Fruit fly (Drosophila melanogaster) whole organism, embryonic: ENCODE data around the gene CG13126.
A peak's percentile ranks its signal among the peaks of the same experiment; 100 is the strongest.

Experiments
- CG10431 ChIP-seq: fragments of 200-800 bp; sonication (Bioruptor generic); optimal IDR thresholded peaks from 3 replicates; lab custom pipeline; 2018; ENCODE audit warnings: missing biosample characterization, mild to moderate bottlenecking, missing genetic modification characterization
- CG11504 ChIP-seq: fragments of 200-800 bp; sonication (Bioruptor generic); optimal IDR thresholded peaks from 3 replicates; lab custom pipeline; 2019; ENCODE audit warnings: missing biosample characterization, mild to moderate bottlenecking, missing genetic modification characterization, moderate library complexity
- CG11560 ChIP-seq: fragments of 200-800 bp; sonication (Bioruptor generic); IDR thresholded peaks from 3 replicates; pipeline ENCODE4 v1.3.6; 2022; ENCODE audit warnings: missing biosample characterization, missing genetic modification characterization
- CG13894 ChIP-seq: fragments of 200-800 bp; sonication (Bioruptor generic); optimal IDR thresholded peaks from 3 replicates; lab custom pipeline; 2018; ENCODE audit warnings: missing biosample characterization, mild to moderate bottlenecking, missing genetic modification characterization, moderate library complexity
- CG14050 ChIP-seq: fragments of 200-800 bp; sonication (Bioruptor generic); IDR thresholded peaks from 3 replicates; pipeline ENCODE4 v1.3.6; 2022; ENCODE audit warnings: missing biosample characterization, missing genetic modification characterization
- CG14667 ChIP-seq: fragments of 200-800 bp; sonication (Bioruptor generic); IDR thresholded peaks from 2 replicates; pipeline ENCODE4 v1.3.6; 2022; ENCODE audit warnings: missing biosample characterization, missing genetic modification characterization
- CG17802 ChIP-seq: fragments of 200-800 bp; sonication (Bioruptor generic); optimal IDR thresholded peaks from 2 replicates; lab custom pipeline; 2018; ENCODE audit warnings: missing biosample characterization, mild to moderate bottlenecking, missing genetic modification characterization, moderate library complexity
- CG1832 ChIP-seq: fragments of 200-800 bp; sonication (Bioruptor generic); optimal IDR thresholded peaks from 2 replicates; lab custom pipeline; 2017; ENCODE audit warnings: missing biosample characterization, mild to moderate bottlenecking, missing genetic modification characterization, inconsistent platforms
- CG18599 ChIP-seq: fragments of 200-800 bp; sonication (Bioruptor generic); optimal IDR thresholded peaks from 3 replicates; lab custom pipeline; 2017; ENCODE audit warnings: missing biosample characterization, missing genetic modification characterization, mild to moderate bottlenecking, moderate library complexity, missing genetic modification reagents
- CG30403 ChIP-seq: fragments of 200-800 bp; sonication (Bioruptor generic); optimal IDR thresholded peaks from 3 replicates; lab custom pipeline; 2016; ENCODE audit warnings: missing biosample characterization, missing genetic modification characterization
- CG31224 ChIP-seq: fragments of 200-800 bp; sonication (Bioruptor generic); IDR thresholded peaks from 2 replicates; pipeline ENCODE4 v1.3.6; 2022; ENCODE audit warnings: missing biosample characterization, missing genetic modification characterization
- CG34224 ChIP-seq: fragments of 200-800 bp; sonication (Bioruptor generic); IDR thresholded peaks from 3 replicates; pipeline ENCODE4 v1.3.6; 2022; ENCODE audit warnings: missing biosample characterization, missing genetic modification characterization; ENCODE audit not compliant: partially characterized antibody
- CG34376 ChIP-seq: fragments of 200-800 bp; sonication (Bioruptor generic); optimal IDR thresholded peaks from 2 replicates; lab custom pipeline; 2018; ENCODE audit warnings: missing biosample characterization, mild to moderate bottlenecking, missing genetic modification characterization
- CG4328 ChIP-seq: fragments of 200-800 bp; sonication (Bioruptor generic); optimal IDR thresholded peaks from 3 replicates; lab custom pipeline; 2017; ENCODE audit warnings: missing biosample characterization, missing genetic modification reagents, missing genetic modification characterization
- CG4404 ChIP-seq: fragments of 200-800 bp; sonication (Bioruptor generic); IDR thresholded peaks from 2 replicates; pipeline ENCODE4 v1.3.6; 2022; ENCODE audit warnings: missing biosample characterization, missing genetic modification characterization
- E2f1 ChIP-seq: fragments of 200-800 bp; sonication (Bioruptor generic); IDR thresholded peaks from 2 replicates; pipeline ENCODE4 v1.3.6; 2022; ENCODE audit warnings: missing biosample characterization, missing genetic modification characterization
- Hmx ChIP-seq: fragments of 200-800 bp; sonication (Bioruptor generic); optimal IDR thresholded peaks from 2 replicates; lab custom pipeline; 2016; ENCODE audit warnings: missing biosample characterization, missing genetic modification characterization
- MBD-R2 ChIP-seq: fragments of 200-800 bp; sonication (Bioruptor generic); IDR thresholded peaks from 2 replicates; pipeline ENCODE4 v1.3.6; 2022; ENCODE audit warnings: missing biosample characterization, missing genetic modification characterization
- Mad ChIP-seq: fragments of 200-800 bp; sonication (Bioruptor generic); optimal IDR thresholded peaks from 2 replicates; lab custom pipeline; 2016; ENCODE audit warnings: missing biosample characterization, missing genetic modification characterization
- NfI ChIP-seq: fragments of 200-800 bp; sonication (Bioruptor generic); optimal IDR thresholded peaks from 3 replicates; lab custom pipeline; 2018; ENCODE audit warnings: missing biosample characterization, mild to moderate bottlenecking, missing genetic modification characterization, moderate library complexity
- Oli ChIP-seq: fragments of 200-800 bp; sonication (Bioruptor generic); optimal IDR thresholded peaks from 2 replicates; lab custom pipeline; 2018; ENCODE audit warnings: missing biosample characterization, mild to moderate bottlenecking, missing genetic modification characterization, moderate library complexity
- Poxn ChIP-seq: fragments of 200-800 bp; sonication (Bioruptor generic); IDR thresholded peaks from 2 replicates; pipeline ENCODE4 v1.3.6; 2022; ENCODE audit warnings: missing biosample characterization, missing genetic modification characterization
- Taf1 ChIP-seq: fragments of 200-800 bp; sonication (Bioruptor generic); IDR thresholded peaks from 2 replicates; pipeline ENCODE4 v1.3.6; 2022; ENCODE audit warnings: missing biosample characterization, missing genetic modification characterization
- ab ChIP-seq: fragments of 200-800 bp; sonication (Bioruptor generic); optimal IDR thresholded peaks from 2 replicates; lab custom pipeline; 2016; ENCODE audit warnings: missing biosample characterization, missing genetic modification characterization
- bigmax ChIP-seq: fragments of 200-800 bp; sonication (Bioruptor generic); optimal IDR thresholded peaks from 2 replicates; lab custom pipeline; 2018; ENCODE audit warnings: missing biosample characterization, mild to moderate bottlenecking, missing genetic modification characterization
- br ChIP-seq: fragments of >200 bp; optimal IDR thresholded peaks from 2 replicates; lab custom pipeline; 2017
- ci ChIP-seq: fragments of 200-800 bp; sonication (Bioruptor generic); IDR thresholded peaks from 3 replicates; pipeline ENCODE4 v1.3.6; 2022; ENCODE audit warnings: missing biosample characterization, missing genetic modification characterization
- da ChIP-seq: fragments of 200-800 bp; sonication (Bioruptor generic); optimal IDR thresholded peaks from 2 replicates; lab custom pipeline; 2016; ENCODE audit warnings: missing biosample characterization, missing genetic modification characterization
- dpn ChIP-seq, 2 experiments: fragments of 200-800 bp; sonication (Bioruptor generic); optimal IDR thresholded peaks; 3 replicates each; lab custom pipeline; 2016; ENCODE audit warnings: missing biosample characterization in 2 of 2, missing genetic modification characterization in 2 of 2
- gcm2 ChIP-seq: fragments of 200-800 bp; sonication (Bioruptor generic); optimal IDR thresholded peaks from 2 replicates; lab custom pipeline; 2016; ENCODE audit warnings: missing biosample characterization, missing genetic modification characterization
- gsb ChIP-seq: fragments of 200-800 bp; sonication (Bioruptor generic); IDR thresholded peaks from 2 replicates; pipeline ENCODE4 v1.3.6; 2022; ENCODE audit warnings: missing biosample characterization, missing genetic modification characterization
- hkb ChIP-seq, 2 experiments: fragments of 200-800 bp in 1 of 2; fragments of >200 bp in 1 of 2; sonication (Bioruptor generic) in 1 of 2; IDR thresholded peaks in 1 of 2; optimal IDR thresholded peaks in 1 of 2; 2 replicates each; pipeline versions ENCODE4 v1.3.6 to Lab custom; 2017 to 2022; ENCODE audit warnings: missing biosample characterization in 1 of 2, missing genetic modification characterization in 1 of 2
- ind ChIP-seq: fragments of 200-800 bp; sonication (Bioruptor generic); optimal IDR thresholded peaks from 3 replicates; lab custom pipeline; 2016; ENCODE audit warnings: missing biosample characterization, missing genetic modification characterization
- insv ChIP-seq, 2 experiments: fragments of 200-800 bp; sonication (Bioruptor generic); optimal IDR thresholded peaks; 3 replicates each; lab custom pipeline; 2016 to 2018; ENCODE audit warnings: missing biosample characterization in 2 of 2, missing genetic modification characterization in 2 of 2
- jumu ChIP-seq: fragments of 200-800 bp; sonication (Bioruptor generic); optimal IDR thresholded peaks from 3 replicates; lab custom pipeline; 2016; ENCODE audit warnings: missing biosample characterization, missing genetic modification characterization
- kah ChIP-seq: fragments of 200-800 bp; sonication (Bioruptor generic); optimal IDR thresholded peaks from 2 replicates; lab custom pipeline; 2018; ENCODE audit warnings: missing biosample characterization, mild to moderate bottlenecking, missing genetic modification characterization
- lola ChIP-seq, 3 experiments: fragments of >200 bp in 2 of 3; fragments of 200-800 bp in 1 of 3; sonication (Bioruptor generic) in 1 of 3; optimal IDR thresholded peaks; 2 replicates each; lab custom pipeline; 2017 to 2019; ENCODE audit warnings: missing biosample characterization in 3 of 3, missing genetic modification characterization in 3 of 3, mild to moderate bottlenecking in 1 of 3, moderate library complexity in 1 of 3
- nerfin-1 ChIP-seq: fragments of 200-800 bp; sonication (Bioruptor generic); optimal IDR thresholded peaks from 3 replicates; lab custom pipeline; 2019; ENCODE audit warnings: missing biosample characterization, mild to moderate bottlenecking, missing genetic modification characterization, moderate library complexity
- nerfin-2 ChIP-seq: fragments of 200-800 bp; sonication (Bioruptor generic); IDR thresholded peaks from 2 replicates; pipeline ENCODE4 v1.3.6; 2022; ENCODE audit warnings: missing biosample characterization, missing genetic modification characterization; ENCODE audit not compliant: partially characterized antibody
- psq ChIP-seq: fragments of 200-800 bp; sonication (Bioruptor generic); optimal IDR thresholded peaks from 2 replicates; lab custom pipeline; 2017; ENCODE audit warnings: missing biosample characterization, missing genetic modification characterization
- pzg ChIP-seq: fragments of 200-800 bp; sonication (Bioruptor generic); optimal IDR thresholded peaks from 3 replicates; lab custom pipeline; 2018; ENCODE audit warnings: missing biosample characterization, mild to moderate bottlenecking, missing genetic modification characterization, moderate library complexity
- ro ChIP-seq: fragments of 200-800 bp; sonication (Bioruptor generic); IDR thresholded peaks from 2 replicates; pipeline ENCODE4 v1.3.6; 2022; ENCODE audit warnings: missing biosample characterization, missing genetic modification characterization
- sim ChIP-seq: fragments of 200-800 bp; sonication (Bioruptor generic); IDR thresholded peaks from 2 replicates; pipeline ENCODE4 v1.3.6; 2022; ENCODE audit warnings: missing biosample characterization, missing genetic modification characterization
- sqz ChIP-seq: fragments of 200-800 bp; sonication (Bioruptor generic); optimal IDR thresholded peaks from 3 replicates; lab custom pipeline; 2018; ENCODE audit warnings: missing biosample characterization, mild to moderate bottlenecking, missing genetic modification characterization
- unc-4 ChIP-seq: fragments of 200-800 bp; sonication (Bioruptor generic); IDR thresholded peaks from 2 replicates; pipeline ENCODE4 v1.3.6; 2022; ENCODE audit warnings: missing biosample characterization, missing genetic modification characterization; ENCODE audit not compliant: partially characterized antibody
- z ChIP-seq: fragments of 200-800 bp; sonication (Bioruptor generic); IDR thresholded peaks from 3 replicates; pipeline ENCODE4 v1.3.6; 2022; ENCODE audit warnings: missing biosample characterization, missing genetic modification characterization

CG13126 gene

DNA sequence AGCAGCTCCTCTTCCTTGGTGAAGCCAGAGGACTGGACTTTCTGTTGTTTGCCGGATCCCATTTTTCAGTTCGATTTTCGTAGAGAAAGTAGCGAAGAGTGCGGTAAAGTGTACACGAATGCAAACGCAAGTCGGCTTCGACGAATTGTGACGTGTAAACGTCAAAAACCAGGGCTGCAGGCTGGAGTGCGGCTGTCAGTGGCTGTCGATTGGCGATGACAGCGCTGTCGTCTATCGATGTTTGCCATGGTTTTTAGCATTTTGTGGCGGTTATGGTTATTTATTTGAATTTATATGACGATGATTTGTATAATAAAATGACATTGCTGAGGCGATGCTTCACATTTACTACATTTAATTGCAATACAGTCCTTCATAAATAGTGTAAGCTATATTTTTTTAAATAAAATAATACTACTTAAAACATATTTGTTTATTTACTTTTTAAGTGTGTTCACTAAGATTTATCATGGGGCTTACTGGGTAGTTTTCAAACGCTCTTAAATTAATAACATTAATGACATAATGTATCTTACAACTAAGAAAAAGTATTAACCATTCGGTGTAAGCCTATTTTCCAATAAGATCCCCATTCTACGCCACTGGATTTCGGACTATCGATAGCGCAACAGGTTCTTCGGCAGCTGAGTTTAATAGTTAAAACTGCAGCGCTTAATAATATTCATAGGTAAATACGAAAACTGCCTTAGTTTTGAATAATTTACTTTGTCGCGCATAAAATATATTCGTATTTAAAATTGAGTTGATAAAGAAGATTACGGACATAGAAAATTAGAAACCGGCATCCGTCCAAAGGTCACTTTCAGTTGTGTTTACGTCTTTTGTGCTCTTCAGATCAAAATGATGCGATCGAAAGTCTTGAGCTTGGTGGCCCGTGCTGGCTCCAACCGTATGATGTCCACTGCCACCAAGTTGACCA is 35.7 kb downstream of the CG13126 start, which contains the start of the genes CG5885 and CG4598 (continued):
- TF ChIP-seq Mad (GFP tag; lab: Kevin White, UChicago) = peak; percentile 6
- TF ChIP-seq CG17802 = no peak
- peak; percentile 27 for TF ChIP-seq nerfin-1 (tag; lab: Kevin White, UChicago)
- TF ChIP-seq CG11504 (tag; lab: Kevin White, UChicago) = peak; percentile 84
- no peak for TF ChIP-seq bigmax (GFP tag; lab: Kevin White, UChicago)
- TF ChIP-seq z (GFP tag; lab: Robert Waterston, UW) = no peak
- peak; percentile 59 for TF ChIP-seq kah (GFP tag; lab: Kevin White, UChicago)
- TF ChIP-seq CG18599 = peak; percentile 70
- TF ChIP-seq psq = peak; percentile 42
- TF ChIP-seq ci = peak; percentile 85
- peak; percentile 30 for TF ChIP-seq jumu (GFP tag; lab: Kevin White, UChicago)
- peak; percentile 7 for TF ChIP-seq Hmx (GFP tag; lab: Kevin White, UChicago)
- peak; percentile 69 for TF ChIP-seq NfI (GFP tag; lab: Kevin White, UChicago)
- peak; percentile 90 for TF ChIP-seq pzg (GFP tag; lab: Kevin White, UChicago)
- peak; percentile 50 for TF ChIP-seq CG4328 (GFP tag; lab: Kevin White, UChicago)
- TF ChIP-seq br (lab: Kevin White, UChicago) = no peak
- TF ChIP-seq CG34224 (GFP tag; lab: Robert Waterston, UW) = peak; percentile 72; the same call in 2 of the 3 replicates
- peak; percentile 59 for TF ChIP-seq ind

DNA sequence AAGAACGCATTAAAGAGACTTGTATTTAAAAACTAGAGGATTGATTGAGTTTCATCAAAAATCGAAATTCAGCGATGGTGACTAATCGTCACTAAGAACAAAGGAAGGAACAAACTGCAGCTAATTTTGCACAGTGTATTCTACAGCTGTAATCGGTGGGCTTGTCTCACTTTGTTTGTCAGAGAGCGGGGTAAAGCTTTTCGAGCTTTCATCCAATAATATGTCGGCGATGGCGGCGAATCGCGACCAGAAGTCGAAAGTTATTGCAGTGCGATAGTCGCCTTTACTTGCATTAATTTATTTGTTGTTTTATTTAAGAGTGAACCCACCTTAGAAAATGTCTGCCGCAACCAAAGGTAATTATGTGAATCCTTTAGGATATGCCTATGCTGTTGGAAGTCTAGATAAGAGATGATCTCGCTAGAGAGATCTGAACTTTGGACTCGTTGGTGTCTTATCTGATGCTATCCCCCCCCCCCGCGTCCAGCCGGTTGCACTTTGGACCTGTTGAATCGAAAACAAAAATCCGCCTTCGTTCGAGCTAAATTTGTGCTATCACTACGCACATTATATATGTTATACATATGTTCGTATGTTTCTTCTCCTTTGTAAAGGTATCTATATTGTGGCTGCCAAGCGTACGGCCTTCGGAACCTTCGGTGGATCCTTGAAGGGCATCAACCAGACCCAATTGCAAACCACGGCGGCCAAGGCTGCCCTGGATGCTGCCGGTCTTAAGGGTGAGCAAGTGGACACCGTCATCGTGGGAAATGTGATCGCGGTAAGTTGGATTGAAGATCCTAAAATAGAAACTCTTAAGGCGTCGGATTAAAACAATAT is 38.8 kb downstream of the CG13126 start, which contains the start of gene yip2:
Gene yip2, plus strand, starts transcription at position 243 of the 840 bp plus-strand sequence.
- peak; percentile 17; the same call in 1 of the 2 replicates for TF ChIP-seq E2f1 (GFP tag; lab: Robert Waterston, UW)
- no peak for TF ChIP-seq gsb
- no peak for TF ChIP-seq CG4404 (GFP tag; lab: Robert Waterston, UW)
- peak; percentile 65 for TF ChIP-seq CG13894 (tag; lab: Kevin White, UChicago)
- no peak for TF ChIP-seq sim
- TF ChIP-seq Taf1 (GFP tag; lab: Robert Waterston, UW) = 0 out of 2 replicates have a peak, but pooled peaks have one; percentile 6
- TF ChIP-seq ab (GFP tag; lab: Kevin White, UChicago) = no peak
- TF ChIP-seq insv (GFP tag; optimal IDR thresholded peaks at IDR 0.05; lab: Kevin White, UChicago) = no peak
- TF ChIP-seq CG31224 = no peak; the same call in none of the 2 replicates
- TF ChIP-seq CG14050 (GFP tag; lab: Robert Waterston, UW) = peak; percentile 47; the same call in 1 of the 3 replicates
- TF ChIP-seq dpn (GFP tag; optimal IDR thresholded peaks at IDR 0.05; lab: Kevin White, UChicago) = peak; percentile 38 to 68
- peak; percentile 49 for TF ChIP-seq CG30403 (GFP tag; lab: Kevin White, UChicago)
- TF ChIP-seq CG1832 (GFP tag; lab: Kevin White, UChicago) = no peak
- no peak for TF ChIP-seq ro (GFP tag; lab: Robert Waterston, UW)
- TF ChIP-seq CG14667 (GFP tag; lab: Robert Waterston, UW) = no peak
- TF ChIP-seq CG10431 (GFP tag; lab: Kevin White, UChicago) = no peak
- no peak for TF ChIP-seq sqz
- peak; percentile 96 for TF ChIP-seq CG34376 (GFP tag; lab: Kevin White, UChicago)
- peak; percentile 32; the same call in 1 of the 2 replicates for TF ChIP-seq MBD-R2 (GFP tag; lab: Robert Waterston, UW)
- TF ChIP-seq Oli (tag; lab: Kevin White, UChicago) = peak; percentile 49
- TF ChIP-seq da = no peak
- no peak for TF ChIP-seq Poxn (GFP tag; lab: Robert Waterston, UW)
- TF ChIP-seq hkb (optimal IDR thresholded peaks at IDR 0.05; lab: Kevin White, UChicago) = no peak
- TF ChIP-seq hkb (GFP tag; IDR thresholded peaks at IDR 0.05; lab: Robert Waterston, UW) = peak; percentile 76
- no peak for TF ChIP-seq lola (GFP tag; optimal IDR thresholded peaks at IDR 0.05; lab: Kevin White, UChicago)
- no peak for TF ChIP-seq nerfin-2 (GFP tag; lab: Robert Waterston, UW)
- TF ChIP-seq gcm2 (GFP tag; lab: Kevin White, UChicago) = no peak
- TF ChIP-seq CG11560 (tag; lab: Robert Waterston, UW) = no peak
- TF ChIP-seq unc-4 (GFP tag; lab: Robert Waterston, UW) = no peak
